Worm (Caenorhabditis elegans): ENCODE data around the gene F37C12.10.

DNA sequence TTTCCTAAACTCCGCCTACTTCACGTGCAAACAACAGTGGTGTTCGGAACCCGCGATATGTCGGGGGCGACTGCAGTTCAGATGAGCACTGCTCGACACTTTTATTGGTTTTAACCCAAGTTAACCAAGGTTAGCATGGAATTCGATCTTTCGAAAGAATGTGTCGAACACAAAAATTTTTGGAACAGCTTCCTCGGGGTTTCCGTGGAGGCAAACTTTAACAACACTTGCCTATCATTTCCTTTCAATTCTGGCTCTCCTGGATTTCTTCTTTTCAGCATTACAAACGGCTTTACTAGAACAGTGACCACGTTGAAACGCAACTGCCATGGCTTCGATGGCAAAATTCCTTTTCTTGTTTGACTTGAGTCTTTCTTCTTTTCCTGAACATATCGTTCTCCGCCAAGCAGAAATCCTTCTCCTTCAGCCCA, 46.9 kb downstream of the F37C12.10 start:
- TF ChIP-seq klf-2 (GFP tag; conservative IDR thresholded peaks at IDR 0.05): no peak
- TF ChIP-seq ztf-29 (GFP tag; IDR thresholded peaks at IDR 0.05): no peak
- TF ChIP-seq tab-1 (GFP tag; IDR thresholded peaks at IDR 0.05): no peak

All from whole organism, midembryonic.